Worm (Caenorhabditis elegans): Measurements from ENCODE around the gene tdo-2.

Gene tdo-2

DNA sequence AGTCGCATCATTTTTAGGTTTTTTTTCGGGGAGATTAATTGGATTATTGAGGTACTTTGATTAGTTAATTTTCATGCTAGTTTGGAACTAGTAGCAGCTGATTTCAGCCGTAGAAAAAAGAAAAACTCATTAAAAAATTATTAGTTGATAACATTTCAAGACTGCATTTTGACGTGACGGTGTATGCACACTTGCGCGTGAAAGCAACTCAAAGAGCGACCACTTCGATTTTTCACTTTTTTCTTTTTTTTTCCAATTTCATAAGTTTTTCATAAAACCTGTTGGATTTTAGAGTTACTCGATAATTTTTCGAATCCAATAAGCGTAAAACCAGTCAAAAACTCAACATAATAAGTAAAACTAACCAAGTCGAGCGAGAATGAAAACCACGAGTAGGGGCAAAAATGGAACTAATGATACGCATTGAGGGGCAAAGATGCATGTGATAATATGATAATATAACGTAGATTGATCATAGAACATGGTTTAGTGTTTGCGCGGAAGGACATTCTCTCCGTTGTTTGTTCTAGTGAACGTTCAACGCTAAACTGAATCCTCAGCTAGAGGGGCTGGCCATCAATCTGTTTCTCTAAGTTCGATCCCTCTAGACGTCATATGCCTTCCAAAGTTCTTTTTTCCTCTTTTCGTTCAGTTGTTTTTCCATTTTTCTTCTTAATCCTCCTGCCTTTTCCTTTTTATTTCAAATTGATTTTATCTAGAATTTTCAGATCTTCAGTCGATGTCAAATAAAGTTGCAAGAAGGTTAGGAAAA, 28.6 kb upstream of the tdo-2 start, which contains the start of the genes F25B5.6 and F25B5.3 (continued):
- no peak for TF ChIP-seq elt-1 (tag; optimal IDR thresholded peaks at IDR 0.05)
- TF ChIP-seq eor-1 (tag; optimal IDR thresholded peaks at IDR 0.05), result no peak
- no peak for TF ChIP-seq ZK546.5 (tag; optimal IDR thresholded peaks at IDR 0.05)
- TF ChIP-seq lin-15B (tag; optimal IDR thresholded peaks at IDR 0.05), result no peak
- TF ChIP-seq elt-3 (tag; optimal IDR thresholded peaks at IDR 0.05), result no peak
- TF ChIP-seq fos-1 (tag; optimal IDR thresholded peaks at IDR 0.05), result no peak

DNA sequence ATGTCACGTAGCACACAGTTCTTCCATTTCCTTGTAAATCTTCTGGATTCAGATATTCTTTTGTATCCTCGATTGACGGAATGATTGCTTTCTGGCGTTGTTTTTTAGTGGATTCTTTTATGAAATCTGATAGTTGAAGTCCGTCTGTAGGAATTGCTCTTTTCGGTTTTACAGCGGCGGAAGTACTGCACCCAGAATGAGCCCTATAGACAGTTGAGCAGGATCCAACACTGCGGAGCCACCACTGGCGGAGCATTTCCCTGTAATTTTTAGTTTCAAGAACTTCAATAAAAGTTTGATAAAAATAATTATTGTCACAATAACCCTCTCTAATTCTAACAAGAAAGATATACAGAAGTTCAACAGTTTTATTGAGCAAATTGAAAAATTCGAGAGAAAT, 26.1 kb upstream of the tdo-2 start, which contains the start of gene F25B5.5:
Gene F25B5.5 (minus strand): TSS at position 260 of the 400 bp plus-strand sequence.
- no peak for TF ChIP-seq ceh-82 (tag; optimal IDR thresholded peaks at IDR 0.05)
- no peak for TF ChIP-seq mdl-1 (tag; optimal IDR thresholded peaks at IDR 0.05)
- no peak for TF ChIP-seq eor-1 (tag; optimal IDR thresholded peaks at IDR 0.05)
- TF ChIP-seq lin-15B (tag; optimal IDR thresholded peaks at IDR 0.05), result no peak
- no peak for TF ChIP-seq daf-12 (tag; optimal IDR thresholded peaks at IDR 0.05)
- no peak for TF ChIP-seq fkh-10 (GFP tag; optimal IDR thresholded peaks at IDR 0.05)
- no peak for TF ChIP-seq R02D3.7 (tag; optimal IDR thresholded peaks at IDR 0.05)
- TF ChIP-seq nhr-76 (tag; optimal IDR thresholded peaks at IDR 0.05), result no peak
- TF ChIP-seq egl-5 (tag; optimal IDR thresholded peaks at IDR 0.05), result no peak
- no peak for TF ChIP-seq nhr-12 (tag; optimal IDR thresholded peaks at IDR 0.05)
- peak; percentile 84 for TF ChIP-seq ama-1 (optimal IDR thresholded peaks at IDR 0.05)
- no peak for TF ChIP-seq nhr-67 (tag; optimal IDR thresholded peaks at IDR 0.05)
- TF ChIP-seq nfya-1 (tag; optimal IDR thresholded peaks at IDR 0.05; ENCODE audit: insufficient read depth), result no peak
- TF ChIP-seq nhr-43 (tag; optimal IDR thresholded peaks at IDR 0.05; ENCODE audit: poor library complexity, severe bottlenecking), result peak; percentile 1
- TF ChIP-seq pqm-1 (tag; optimal IDR thresholded peaks at IDR 0.05), result no peak
- no peak for TF ChIP-seq lin-39 (tag; optimal IDR thresholded peaks at IDR 0.05)
- no peak for TF ChIP-seq jun-1 (tag; optimal IDR thresholded peaks at IDR 0.05)
- TF ChIP-seq sea-2 (GFP tag; optimal IDR thresholded peaks at IDR 0.05), result no peak

DNA sequence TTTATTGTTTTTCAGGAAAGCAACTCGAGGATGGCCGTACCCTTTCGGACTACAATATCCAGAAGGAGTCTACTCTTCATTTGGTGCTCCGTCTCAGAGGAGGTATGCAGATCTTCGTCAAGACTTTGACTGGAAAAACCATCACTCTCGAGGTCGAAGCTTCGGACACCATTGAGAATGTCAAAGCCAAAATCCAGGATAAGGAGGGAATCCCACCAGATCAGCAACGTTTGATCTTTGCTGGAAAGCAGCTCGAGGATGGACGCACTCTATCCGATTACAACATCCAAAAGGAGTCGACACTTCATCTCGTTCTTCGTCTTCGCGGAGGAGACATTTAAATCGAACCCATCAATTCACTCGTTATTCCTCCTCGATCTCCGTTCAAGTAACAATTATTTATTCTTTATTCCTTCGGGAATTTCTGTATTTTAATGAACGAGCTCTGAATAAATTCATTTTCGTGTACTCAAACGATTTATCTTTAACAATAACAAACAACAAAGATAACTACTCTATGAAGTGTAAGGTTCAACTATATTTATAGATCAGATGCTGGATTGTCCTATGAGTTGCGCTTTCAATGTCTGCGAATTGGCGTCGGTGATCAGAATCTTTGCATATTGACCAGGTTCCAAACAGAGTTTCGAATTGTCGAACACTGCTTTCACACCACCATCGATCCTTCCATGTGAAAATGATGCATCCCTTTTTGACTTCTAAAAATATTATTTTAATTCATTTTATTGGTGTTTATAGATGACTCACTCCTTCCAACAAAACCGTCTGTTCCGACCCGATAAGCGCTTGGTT, 23.8 kb upstream of the tdo-2 start:
- TF ChIP-seq nhr-25 (tag; optimal IDR thresholded peaks at IDR 0.05) (peak; percentile 32), unc-39 (tag; optimal IDR thresholded peaks at IDR 0.05) (no peak), mdl-1 (tag; optimal IDR thresholded peaks at IDR 0.05) (no peak), fos-1 (tag; optimal IDR thresholded peaks at IDR 0.05) (no peak), nhr-23 (tag; optimal IDR thresholded peaks at IDR 0.05) (peak; percentile 75), unc-62 (GFP tag; optimal IDR thresholded peaks at IDR 0.05) (no peak), eor-1 (tag; optimal IDR thresholded peaks at IDR 0.05) (no peak), ZK546.5 (tag; optimal IDR thresholded peaks at IDR 0.05) (no peak), tbx-2 (tag; optimal IDR thresholded peaks at IDR 0.05) (peak; percentile 70), mml-1 (tag; optimal IDR thresholded peaks at IDR 0.05) (no peak), nfya-1 (tag; optimal IDR thresholded peaks at IDR 0.05; ENCODE audit: insufficient read depth) (peak; percentile 45), elt-2 (tag; optimal IDR thresholded peaks at IDR 0.05) (peak; percentile 55), nhr-67 (tag; optimal IDR thresholded peaks at IDR 0.05) (no peak), nhr-76 (tag; optimal IDR thresholded peaks at IDR 0.05) (no peak), nhr-237 (tag; optimal IDR thresholded peaks at IDR 0.05) (no peak), nhr-43 (tag; optimal IDR thresholded peaks at IDR 0.05; ENCODE audit: poor library complexity, severe bottlenecking) (peak; percentile 92), snpc-4 (tag; optimal IDR thresholded peaks at IDR 0.05) (no peak), daf-12 (tag; optimal IDR thresholded peaks at IDR 0.05) (no peak), ama-1 (optimal IDR thresholded peaks at IDR 0.05) (peak; percentile 98), pha-4 (tag; optimal IDR thresholded peaks at IDR 0.05) (peak; percentile 23), elt-3 (tag; optimal IDR thresholded peaks at IDR 0.05) (no peak), R02D3.7 (tag; optimal IDR thresholded peaks at IDR 0.05) (peak; percentile 34), ceh-28 (tag; optimal IDR thresholded peaks at IDR 0.05) (no peak), lin-15B (tag; optimal IDR thresholded peaks at IDR 0.05) (no peak), ztf-11 (tag; optimal IDR thresholded peaks at IDR 0.05) (no peak), egl-27 (tag; optimal IDR thresholded peaks at IDR 0.05) (no peak), nhr-28 (tag; optimal IDR thresholded peaks at IDR 0.05) (no peak), ceh-9 (tag; optimal IDR thresholded peaks at IDR 0.05) (no peak), ceh-16 (tag; optimal IDR thresholded peaks at IDR 0.05) (no peak), lsy-12 (tag; optimal IDR thresholded peaks at IDR 0.05) (peak; percentile 73), zag-1 (tag; optimal IDR thresholded peaks at IDR 0.05) (no peak), lin-39 (tag; optimal IDR thresholded peaks at IDR 0.05) (no peak), jun-1 (tag; optimal IDR thresholded peaks at IDR 0.05) (peak; percentile 57), pqm-1 (tag; optimal IDR thresholded peaks at IDR 0.05) (no peak), ceh-82 (tag; optimal IDR thresholded peaks at IDR 0.05) (peak; percentile 50), sea-2 (GFP tag; optimal IDR thresholded peaks at IDR 0.05) (no peak), skn-1 (tag; optimal IDR thresholded peaks at IDR 0.05) (no peak), egl-5 (tag; optimal IDR thresholded peaks at IDR 0.05) (no peak), nhr-11 (tag; optimal IDR thresholded peaks at IDR 0.05) (no peak), fkh-2 (tag; optimal IDR thresholded peaks at IDR 0.05) (no peak), nhr-12 (tag; optimal IDR thresholded peaks at IDR 0.05) (no peak)

Measured in whole organism, L3 larva.